Worm (Caenorhabditis elegans) whole organism, midembryonic: ENCODE measurements around the gene npp-8.

ENCODE experiments used
- T22C8.4 ChIP-seq: fragments of 200-800 bp; sonication (Bioruptor generic); IDR thresholded peaks from 2 replicates; pipeline ENCODE4 v1.3.6; 2022; ENCODE audit warnings: missing genetic modification characterization, missing compliant biosample characterization
- flt-1 ChIP-seq: fragments of 200-800 bp; sonication (Bioruptor generic); IDR thresholded peaks from 2 replicates; pipeline ENCODE4 v1.3.6; 2022; ENCODE audit warnings: missing genetic modification characterization, missing compliant biosample characterization
- med-1 ChIP-seq: sonication (generic microtip); optimal IDR thresholded peaks from 2 replicates; lab custom pipeline; 2017; ENCODE audit warnings: missing genetic modification characterization, mild to moderate bottlenecking, missing compliant biosample characterization, antibody characterized with exemption, missing genetic modification reagents; ENCODE audit not compliant: insufficient read depth
- tab-1 ChIP-seq: fragments of 200-800 bp; sonication (Bioruptor generic); IDR thresholded peaks from 2 replicates; pipeline ENCODE4 v1.3.6; 2022; ENCODE audit warnings: missing genetic modification characterization, missing compliant biosample characterization

ce11 chrIV:1595802-1596201, at the start of gene npp-8:
- TF ChIP-seq med-1 (peak; percentile 79), flt-1 (GFP tag; lab: Robert Waterston, UW) (peak; percentile 90), tab-1 (GFP tag; lab: Robert Waterston, UW) (peak; percentile 81), T22C8.4 (GFP tag; lab: Robert Waterston, UW) (peak; percentile 65; the same call in 1 of the 2 replicates)
